Fruit fly (Drosophila melanogaster): ENCODE data around the gene Gr8a.
A peak's percentile ranks its signal among the peaks of the same experiment; 100 is the strongest.

Gene Gr8a

DNA sequence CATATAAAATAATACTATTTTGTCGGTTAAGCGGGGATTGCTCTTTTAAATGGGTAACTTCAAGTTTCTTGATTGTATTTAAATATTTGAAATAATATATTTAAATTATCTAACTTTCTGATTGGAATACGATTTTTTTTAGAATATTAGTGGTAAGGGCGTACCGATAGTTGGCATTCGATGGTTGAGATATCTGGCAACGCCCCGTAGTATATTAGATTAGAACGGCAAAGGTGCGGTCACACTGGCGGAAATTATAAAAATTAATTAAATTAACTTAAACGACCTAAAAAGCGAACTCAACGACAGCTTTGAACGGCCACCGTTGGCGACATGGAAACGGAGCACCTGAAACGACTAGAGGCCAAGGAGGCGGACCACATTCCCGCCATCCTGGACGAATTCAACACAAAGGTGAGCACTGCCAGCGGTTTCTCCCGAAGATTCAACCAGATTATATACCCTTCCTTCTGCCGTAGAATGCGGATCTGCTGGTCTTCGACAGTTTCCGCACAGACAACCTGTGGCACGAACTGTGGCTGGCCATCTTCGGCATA, 29.1 kb downstream of the Gr8a start, which contains the start of gene ric8a (continued):
- TF ChIP-seq Dip3 (GFP tag; optimal IDR thresholded peaks at IDR 0.05) (no peak), Dbx (GFP tag; IDR thresholded peaks at IDR 0.05) (no peak), Atf6 (GFP tag; IDR thresholded peaks at IDR 0.05) (no peak), H15 (GFP tag; IDR thresholded peaks at IDR 0.05) (no peak), tll (GFP tag; optimal IDR thresholded peaks at IDR 0.05) (no peak), mld (GFP tag; IDR thresholded peaks at IDR 0.05; ENCODE audit: partially characterized antibody) (peak; percentile 65; the same call in 2 of the 3 replicates), NC2α (GFP tag; optimal IDR thresholded peaks at IDR 0.05) (no peak), Atf3 (GFP tag; optimal IDR thresholded peaks at IDR 0.05) (no peak), tgo (GFP tag; IDR thresholded peaks at IDR 0.05) (no peak), usp (GFP tag; optimal IDR thresholded peaks at IDR 0.05) (no peak), CG9932 (GFP tag; IDR thresholded peaks at IDR 0.05) (peak; percentile 59), Asciz (GFP tag; optimal IDR thresholded peaks at IDR 0.05) (no peak), az2 (GFP tag; optimal IDR thresholded peaks at IDR 0.05) (no peak), zfh2 (GFP tag; optimal IDR thresholded peaks at IDR 0.05) (no peak), CG6813 (GFP tag; optimal IDR thresholded peaks at IDR 0.05) (no peak), Mrtf (GFP tag; IDR thresholded peaks at IDR 0.05) (no peak), CG12155 (GFP tag; optimal IDR thresholded peaks at IDR 0.05) (no peak), grn (GFP tag; optimal IDR thresholded peaks at IDR 0.05) (no peak), CG15514 (GFP tag; optimal IDR thresholded peaks at IDR 0.05) (peak; percentile 37), nmo (GFP tag; optimal IDR thresholded peaks at IDR 0.05) (peak; percentile 40), BEAF-32 (GFP tag; optimal IDR thresholded peaks at IDR 0.05) (peak; percentile 81), Side (GFP tag; optimal IDR thresholded peaks at IDR 0.05) (no peak), CG1024 (GFP tag; IDR thresholded peaks at IDR 0.05) (no peak), CG10267 (tag; optimal IDR thresholded peaks at IDR 0.05) (peak; percentile 34), Camta (GFP tag; optimal IDR thresholded peaks at IDR 0.05) (no peak), Optix (GFP tag; IDR thresholded peaks at IDR 0.05) (no peak), CG30431 (GFP tag; optimal IDR thresholded peaks at IDR 0.05) (no peak), CG16815 (GFP tag; optimal IDR thresholded peaks at IDR 0.05) (no peak), hkb (optimal IDR thresholded peaks at IDR 0.05) (no peak), hkb (GFP tag; IDR thresholded peaks at IDR 0.05) (no peak), repo (GFP tag; optimal IDR thresholded peaks at IDR 0.05) (no peak), CG7357 (GFP tag; IDR thresholded peaks at IDR 0.05) (no peak), wdn (GFP tag; IDR thresholded peaks at IDR 0.05) (no peak), CG15073 (GFP tag; optimal IDR thresholded peaks at IDR 0.05) (no peak), Taf1 (GFP tag; IDR thresholded peaks at IDR 0.05) (no peak), CG6689 (GFP tag; IDR thresholded peaks at IDR 0.05) (no peak), CG14441 (GFP tag; IDR thresholded peaks at IDR 0.05) (no peak), CG3995 (GFP tag; optimal IDR thresholded peaks at IDR 0.05) (no peak), CG3163 (GFP tag; optimal IDR thresholded peaks at IDR 0.05) (no peak), pnt (GFP tag; optimal IDR thresholded peaks at IDR 0.05) (no peak), esg (GFP tag; conservative IDR thresholded peaks at IDR 0.05) (no peak), D (optimal IDR thresholded peaks at IDR 0.05) (no peak), D (GFP tag; optimal IDR thresholded peaks at IDR 0.05) (no peak), prd (optimal IDR thresholded peaks at IDR 0.05) (no peak), prd (GFP tag; IDR thresholded peaks at IDR 0.05) (no peak), gcm (GFP tag; optimal IDR thresholded peaks at IDR 0.05) (no peak), CG17359 (tag; optimal IDR thresholded peaks at IDR 0.05) (no peak), Fer1 (GFP tag; optimal IDR thresholded peaks at IDR 0.05) (no peak), Aef1 (GFP tag; IDR thresholded peaks at IDR 0.05) (0 out of 3 replicates have a peak, but pooled peaks have one; percentile 17), E2f2 (GFP tag; IDR thresholded peaks at IDR 0.05) (peak; percentile 36; the same call in 1 of the 2 replicates), ewg (GFP tag; optimal IDR thresholded peaks at IDR 0.05) (no peak), fd64A (GFP tag; optimal IDR thresholded peaks at IDR 0.05) (no peak), emc (GFP tag; optimal IDR thresholded peaks at IDR 0.05) (no peak)

Measured in whole organism, embryonic.